Fruit fly (Drosophila melanogaster): ENCODE results near the gene CG11927.

The CG11927 gene

DNA sequence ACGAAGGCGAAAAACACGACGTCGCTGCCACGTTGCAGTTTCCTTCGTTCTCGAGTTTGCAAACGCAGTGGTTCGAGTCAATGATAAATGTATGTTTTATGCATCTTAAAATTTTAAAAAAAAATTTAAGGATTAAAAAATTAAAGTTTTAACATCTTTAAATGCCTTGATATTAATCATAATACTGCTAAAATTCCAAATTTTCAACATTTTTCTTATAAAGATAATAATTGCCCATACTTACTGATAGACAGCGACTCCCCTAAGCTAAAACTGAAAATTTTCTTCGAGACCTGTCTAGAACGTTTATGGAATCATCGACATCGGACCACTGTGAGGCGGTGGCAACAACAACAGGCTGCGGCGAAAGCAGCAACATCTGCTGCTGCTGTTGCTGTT is 26.2 kb upstream of the CG11927 start (continued):
- TF ChIP-seq nom (GFP tag; optimal IDR thresholded peaks at IDR 0.05) (peak; percentile 88), Doc2 (GFP tag; IDR thresholded peaks at IDR 0.05) (no peak), Ada2b (GFP tag; IDR thresholded peaks at IDR 0.05) (peak; percentile 75), Meics (GFP tag; optimal IDR thresholded peaks at IDR 0.05) (peak; percentile 85), CG11504 (tag; optimal IDR thresholded peaks at IDR 0.05) (peak; percentile 83), CG14014 (GFP tag; IDR thresholded peaks at IDR 0.05) (peak; percentile 70), az2 (GFP tag; optimal IDR thresholded peaks at IDR 0.05) (peak; percentile 44), CG10274 (GFP tag; optimal IDR thresholded peaks at IDR 0.05) (peak; percentile 5), Stat92E (GFP tag; optimal IDR thresholded peaks at IDR 0.05) (no peak), nmo (GFP tag; optimal IDR thresholded peaks at IDR 0.05) (peak; percentile 67), CG14710 (tag; optimal IDR thresholded peaks at IDR 0.05) (peak; percentile 42), CG7928 (GFP tag; optimal IDR thresholded peaks at IDR 0.05) (peak; percentile 7), Dad (GFP tag; optimal IDR thresholded peaks at IDR 0.05) (no peak), Asciz (GFP tag; optimal IDR thresholded peaks at IDR 0.05) (peak; percentile 57), maf-S (GFP tag; optimal IDR thresholded peaks at IDR 0.05) (peak; percentile 19), CG9932 (GFP tag; IDR thresholded peaks at IDR 0.05) (peak; percentile 73), vfl (GFP tag; optimal IDR thresholded peaks at IDR 0.05) (peak; percentile 46), sens (GFP tag) (peak; percentile 72), CG31388 (GFP tag; optimal IDR thresholded peaks at IDR 0.05) (peak; percentile 29), jing (GFP tag; optimal IDR thresholded peaks at IDR 0.05) (no peak), trem (tag; optimal IDR thresholded peaks at IDR 0.05) (no peak)

DNA sequence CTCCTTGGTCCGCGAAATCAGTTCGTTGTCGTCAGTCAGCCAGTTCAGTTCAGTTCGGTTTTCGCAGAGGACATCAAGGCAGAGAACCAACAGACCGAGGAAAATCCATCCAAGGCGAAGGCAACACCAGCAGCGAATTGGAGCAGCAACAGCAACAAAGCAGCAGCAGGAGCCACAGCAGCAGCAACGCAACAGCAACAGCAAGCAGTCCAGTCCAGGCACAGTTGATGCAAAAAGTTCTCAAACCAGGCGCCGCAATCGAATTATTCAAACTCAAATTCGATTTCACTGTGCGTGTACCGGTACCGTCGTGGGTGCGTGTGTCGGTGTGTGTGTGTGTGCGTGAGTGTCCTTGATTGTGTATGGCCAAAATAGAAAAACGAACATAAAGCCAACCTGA is 25.8 kb upstream of the CG11927 start, which contains the start of gene CG15628:
CG15628 (plus strand) TSS at position 18 of the 400 bp plus-strand sequence.
- TF ChIP-seq bigmax (GFP tag; optimal IDR thresholded peaks at IDR 0.05) (no peak), CG8388 (GFP tag; optimal IDR thresholded peaks at IDR 0.05) (peak; percentile 91), CG11247 (GFP tag; IDR thresholded peaks at IDR 0.05) (no peak), lov (optimal IDR thresholded peaks at IDR 0.05) (no peak), lov (GFP tag; IDR thresholded peaks at IDR 0.05) (0 out of 3 replicates have a peak, but pooled peaks have one; percentile 28), HLHmδ (GFP tag; optimal IDR thresholded peaks at IDR 0.05) (peak; percentile 16), z (GFP tag; IDR thresholded peaks at IDR 0.05) (no peak), CG1602 (GFP tag; optimal IDR thresholded peaks at IDR 0.05) (no peak), CG7987 (GFP tag; optimal IDR thresholded peaks at IDR 0.05) (no peak), CG6272 (GFP tag; IDR thresholded peaks at IDR 0.05) (no peak), CG14860 (GFP tag; IDR thresholded peaks at IDR 0.05; ENCODE audit: partially characterized antibody) (no peak), D (optimal IDR thresholded peaks at IDR 0.05) (peak; percentile 41), D (GFP tag; optimal IDR thresholded peaks at IDR 0.05) (no peak), grau (tag; optimal IDR thresholded peaks at IDR 0.05) (no peak), gsb (GFP tag; IDR thresholded peaks at IDR 0.05) (0 out of 2 replicates have a peak, but pooled peaks have one; percentile 1), vnd (GFP tag; IDR thresholded peaks at IDR 0.05; ENCODE audit: partially characterized antibody) (no peak), Jarid2 (GFP tag; optimal IDR thresholded peaks at IDR 0.05) (peak; percentile 18), CG4404 (GFP tag; IDR thresholded peaks at IDR 0.05) (no peak), sens-2 (GFP tag; IDR thresholded peaks at IDR 0.05) (no peak), Mad (GFP tag; optimal IDR thresholded peaks at IDR 0.05) (no peak), CG14965 (GFP tag; optimal IDR thresholded peaks at IDR 0.05; ENCODE audit: borderline replicate concordance) (no peak), Atf3 (GFP tag; optimal IDR thresholded peaks at IDR 0.05) (no peak), ara (GFP tag; IDR thresholded peaks at IDR 0.05) (no peak), CG13296 (GFP tag; optimal IDR thresholded peaks at IDR 0.05) (no peak), dm (GFP tag; optimal IDR thresholded peaks at IDR 0.05) (no peak), CG13287 (GFP tag; IDR thresholded peaks at IDR 0.05; ENCODE audit: partially characterized antibody) (0 out of 2 replicates have a peak, but pooled peaks have one; percentile 9), CG14014 (GFP tag; IDR thresholded peaks at IDR 0.05) (no peak), CG31365 (tag; optimal IDR thresholded peaks at IDR 0.05) (peak; percentile 23)
